Fruit fly (Drosophila melanogaster): Measurements from ENCODE around the gene CG43731.

dm6 chr2L:19134366-19134689 is 32.5 kb downstream of the CG43731 start:
- TF ChIP-seq CTCF (optimal IDR thresholded peaks at IDR 0.05): no peak
- no peak for TF ChIP-seq CG8478 (optimal IDR thresholded peaks at IDR 0.05)
